Fruit fly (Drosophila melanogaster) whole organism, embryonic: Measurements from ENCODE around the gene CG15528.

Experiments used
- Bgb ChIP-seq: fragments of 200-800 bp; sonication (Bioruptor generic); IDR thresholded peaks from 2 replicates; pipeline ENCODE4 v1.3.6; 2022; ENCODE audit warnings: missing biosample characterization, missing genetic modification characterization; ENCODE audit not compliant: partially characterized antibody
- CG12659 ChIP-seq: fragments of 200-800 bp; sonication (Bioruptor generic); optimal IDR thresholded peaks from 3 replicates; lab custom pipeline; 2017; ENCODE audit warnings: mild to moderate bottlenecking, missing biosample characterization, missing genetic modification reagents, missing genetic modification characterization
- CG13287 ChIP-seq: fragments of 200-800 bp; sonication (Bioruptor generic); IDR thresholded peaks from 2 replicates; pipeline ENCODE4 v1.3.6; 2022; ENCODE audit warnings: missing biosample characterization, missing genetic modification characterization; ENCODE audit not compliant: partially characterized antibody
- CG15514 ChIP-seq: fragments of 200-800 bp; sonication (Bioruptor generic); optimal IDR thresholded peaks from 3 replicates; lab custom pipeline; 2017; ENCODE audit warnings: missing biosample characterization, missing genetic modification characterization, mild to moderate bottlenecking, moderate library complexity, missing genetic modification reagents
- CG15601 ChIP-seq: fragments of 200-800 bp; sonication (Bioruptor generic); optimal IDR thresholded peaks from 3 replicates; lab custom pipeline; 2019; ENCODE audit warnings: missing biosample characterization, mild to moderate bottlenecking, missing genetic modification characterization, moderate library complexity
- CG16813 ChIP-seq: fragments of 200-800 bp; sonication (Bioruptor generic); IDR thresholded peaks from 3 replicates; pipeline ENCODE4 v1.3.6; 2022; ENCODE audit warnings: missing biosample characterization, missing genetic modification characterization; ENCODE audit not compliant: partially characterized antibody
- CG17186 ChIP-seq: fragments of 200-800 bp; sonication (Bioruptor generic); optimal IDR thresholded peaks from 3 replicates; lab custom pipeline; 2017; ENCODE audit warnings: missing biosample characterization, missing genetic modification reagents, missing genetic modification characterization
- CG17361 ChIP-seq: fragments of 200-800 bp; sonication (Bioruptor generic); IDR thresholded peaks from 3 replicates; pipeline ENCODE4 v1.3.6; 2022; ENCODE audit warnings: missing biosample characterization, missing genetic modification characterization
- CG31365 ChIP-seq: fragments of 200-800 bp; sonication (Bioruptor generic); optimal IDR thresholded peaks from 2 replicates; lab custom pipeline; 2018; ENCODE audit warnings: missing biosample characterization, mild to moderate bottlenecking, missing genetic modification characterization
- CG3163 ChIP-seq: fragments of 200-800 bp; sonication (Bioruptor generic); optimal IDR thresholded peaks from 3 replicates; lab custom pipeline; 2016; ENCODE audit warnings: missing biosample characterization, missing genetic modification characterization
- CG4360 ChIP-seq: fragments of 200-800 bp; sonication (Bioruptor generic); IDR thresholded peaks from 2 replicates; pipeline ENCODE4 v1.3.6; 2022; ENCODE audit warnings: missing biosample characterization, missing genetic modification characterization
- CG4404 ChIP-seq: fragments of 200-800 bp; sonication (Bioruptor generic); IDR thresholded peaks from 2 replicates; pipeline ENCODE4 v1.3.6; 2022; ENCODE audit warnings: missing biosample characterization, missing genetic modification characterization
- CG6765 ChIP-seq: fragments of 200-800 bp; sonication (Bioruptor generic); optimal IDR thresholded peaks from 3 replicates; lab custom pipeline; 2017; ENCODE audit warnings: missing biosample characterization, mild to moderate bottlenecking, missing genetic modification characterization
- Dbx ChIP-seq: fragments of 200-800 bp; sonication (Bioruptor generic); IDR thresholded peaks from 3 replicates; pipeline ENCODE4 v1.3.6; 2022; ENCODE audit warnings: missing biosample characterization, missing genetic modification characterization
- Deaf1 ChIP-seq: fragments of 200-800 bp; optimal IDR thresholded peaks from 3 replicates; lab custom pipeline; 2019; ENCODE audit warnings: missing biosample characterization, mild to moderate bottlenecking, missing genetic modification characterization, moderate library complexity
- Dll ChIP-seq: fragments of 200-800 bp; sonication (Bioruptor generic); IDR thresholded peaks from 4 replicates; pipeline ENCODE4 v1.3.6; 2022; ENCODE audit warnings: missing biosample characterization, missing genetic modification characterization; ENCODE audit not compliant: partially characterized antibody
- ERR ChIP-seq: fragments of 200-800 bp; sonication (Bioruptor generic); optimal IDR thresholded peaks from 2 replicates; lab custom pipeline; 2016; ENCODE audit warnings: missing biosample characterization, missing genetic modification characterization
- Meics ChIP-seq: fragments of 200-800 bp; sonication (Bioruptor generic); optimal IDR thresholded peaks from 2 replicates; lab custom pipeline; 2017; ENCODE audit warnings: missing biosample characterization, mild to moderate bottlenecking, missing genetic modification characterization
- Myb ChIP-seq: fragments of 200-800 bp; sonication (Bioruptor generic); optimal IDR thresholded peaks from 2 replicates; lab custom pipeline; 2016; ENCODE audit warnings: missing biosample characterization, missing genetic modification characterization
- NC2β ChIP-seq: fragments of 200-800 bp; sonication (Bioruptor generic); optimal IDR thresholded peaks from 2 replicates; lab custom pipeline; 2016; ENCODE audit warnings: missing biosample characterization, missing genetic modification characterization
- Nf-YB ChIP-seq: fragments of 200-800 bp; sonication (Bioruptor generic); optimal IDR thresholded peaks from 3 replicates; lab custom pipeline; 2019; ENCODE audit warnings: missing biosample characterization, mild to moderate bottlenecking, missing genetic modification characterization, moderate library complexity
- Nf-YC ChIP-seq: fragments of 200-800 bp; optimal IDR thresholded peaks from 3 replicates; lab custom pipeline; 2019; ENCODE audit warnings: missing biosample characterization, mild to moderate bottlenecking, missing genetic modification characterization, moderate library complexity
- Optix ChIP-seq: fragments of 200-800 bp; sonication (Bioruptor generic); IDR thresholded peaks from 3 replicates; pipeline ENCODE4 v1.3.6; 2022; ENCODE audit warnings: missing biosample characterization, missing genetic modification characterization
- amos ChIP-seq: fragments of 200-800 bp; sonication (Bioruptor generic); IDR thresholded peaks from 2 replicates; pipeline ENCODE4 v1.3.6; 2022; ENCODE audit warnings: missing biosample characterization, missing genetic modification characterization; ENCODE audit not compliant: partially characterized antibody
- ato ChIP-seq: fragments of 200-800 bp; sonication (Bioruptor generic); IDR thresholded peaks from 2 replicates; pipeline ENCODE4 v1.3.6; 2022; ENCODE audit warnings: missing biosample characterization, missing genetic modification characterization; ENCODE audit not compliant: partially characterized antibody
- chinmo ChIP-seq: fragments of 200-800 bp; sonication (Bioruptor generic); IDR thresholded peaks from 4 replicates; pipeline ENCODE4 v1.3.6; 2022; ENCODE audit warnings: missing biosample characterization, missing genetic modification characterization; ENCODE audit not compliant: partially characterized antibody
- ci ChIP-seq: fragments of 200-800 bp; sonication (Bioruptor generic); IDR thresholded peaks from 3 replicates; pipeline ENCODE4 v1.3.6; 2022; ENCODE audit warnings: missing biosample characterization, missing genetic modification characterization
- dm ChIP-seq: fragments of 200-800 bp; sonication (Bioruptor generic); optimal IDR thresholded peaks from 3 replicates; lab custom pipeline; 2016; ENCODE audit warnings: missing biosample characterization, missing genetic modification characterization
- fd3F ChIP-seq: fragments of 200-800 bp; sonication (Bioruptor generic); optimal IDR thresholded peaks from 2 replicates; lab custom pipeline; 2018; ENCODE audit warnings: missing biosample characterization, mild to moderate bottlenecking, missing genetic modification characterization, moderate library complexity
- gcm ChIP-seq: fragments of 200-800 bp; sonication (Bioruptor generic); optimal IDR thresholded peaks from 2 replicates; lab custom pipeline; 2019; ENCODE audit warnings: missing biosample characterization, mild to moderate bottlenecking, missing genetic modification characterization, moderate library complexity
- hbn ChIP-seq: fragments of 200-800 bp; sonication (Bioruptor generic); IDR thresholded peaks from 2 replicates; pipeline ENCODE4 v1.3.6; 2022; ENCODE audit warnings: missing biosample characterization, missing genetic modification characterization; ENCODE audit not compliant: partially characterized antibody
- pfk ChIP-seq: fragments of 200-800 bp; sonication (Bioruptor generic); optimal IDR thresholded peaks from 2 replicates; lab custom pipeline; 2018; ENCODE audit warnings: missing biosample characterization, mild to moderate bottlenecking, missing genetic modification characterization, moderate library complexity
- pros ChIP-seq: fragments of 200-800 bp; sonication (Bioruptor generic); optimal IDR thresholded peaks from 3 replicates; lab custom pipeline; 2019; ENCODE audit warnings: missing biosample characterization, mild to moderate bottlenecking, missing genetic modification characterization, moderate library complexity
- sd ChIP-seq: fragments of 200-800 bp; sonication (Bioruptor generic); optimal IDR thresholded peaks from 3 replicates; lab custom pipeline; 2018; ENCODE audit warnings: missing biosample characterization, mild to moderate bottlenecking, missing genetic modification characterization, moderate library complexity
- seq ChIP-seq: fragments of 200-800 bp; sonication (Bioruptor generic); IDR thresholded peaks from 2 replicates; pipeline ENCODE4 v1.3.6; 2022; ENCODE audit warnings: missing biosample characterization, missing genetic modification characterization
- sna ChIP-seq: fragments of 200-800 bp; sonication (Bioruptor generic); IDR thresholded peaks from 2 replicates; pipeline ENCODE4 v1.3.6; 2022; ENCODE audit warnings: missing biosample characterization, missing genetic modification characterization; ENCODE audit not compliant: partially characterized antibody
- vvl ChIP-seq: fragments of 200-800 bp; sonication (Bioruptor generic); IDR thresholded peaks from 2 replicates; pipeline ENCODE4 v1.3.6; 2022; ENCODE audit warnings: missing biosample characterization, missing genetic modification characterization

CG15528 gene

dm6 chr3R:30036609-30037008 is 15.3 kb downstream of the CG15528 start, which contains the start of gene ZIPIC (continued):
- TF ChIP-seq amos (GFP tag; lab: Robert Waterston, UW) (peak; percentile 61; the same call in 1 of the 2 replicates), Myb (GFP tag; lab: Kevin White, UChicago) (peak; percentile 84), CG15601 (tag; lab: Kevin White, UChicago) (peak; percentile 16), CG15514 (GFP tag; lab: Kevin White, UChicago) (peak; percentile 99), dm (GFP tag; lab: Kevin White, UChicago) (no peak), CG17186 (peak; percentile 23), CG6765 (GFP tag; lab: Kevin White, UChicago) (no peak), CG17361 (GFP tag; lab: Robert Waterston, UW) (no peak), ERR (GFP tag; lab: Kevin White, UChicago) (no peak), CG13287 (GFP tag; lab: Robert Waterston, UW) (peak; percentile 74), NC2β (no peak), ci (GFP tag; lab: Robert Waterston, UW) (0 out of 3 replicates have a peak, but pooled peaks have one; percentile 6), CG12659 (GFP tag; lab: Kevin White, UChicago) (no peak), Optix (GFP tag; lab: Robert Waterston, UW) (no peak), fd3F (GFP tag; lab: Kevin White, UChicago) (no peak), hbn (GFP tag; lab: Robert Waterston, UW) (peak; percentile 55; the same call in 1 of the 2 replicates), ato (GFP tag; lab: Robert Waterston, UW) (no peak; the same call in 1 of the 2 replicates), Meics (GFP tag; lab: Kevin White, UChicago) (no peak), Dll (GFP tag; lab: Robert Waterston, UW) (peak; percentile 53; the same call in 1 of the 4 replicates), Dbx (GFP tag; lab: Robert Waterston, UW) (no peak), chinmo (GFP tag; lab: Robert Waterston, UW) (peak; percentile 44; the same call in 1 of the 4 replicates), CG4404 (GFP tag; lab: Robert Waterston, UW) (no peak)
- TF ChIP-seq, all 482 proteins: peak for 44

- TF ChIP-seq gcm (peak; percentile 92), sd (tag; lab: Kevin White, UChicago) (no peak)
- TF ChIP-seq, all 482 proteins: peak for 1
Observed at dm6 chr3R:30032281-30032680, 19.6 kb downstream of the CG15528 start.

dm6 chr3R:30030061-30030460 is 21.9 kb downstream of the CG15528 start:
- TF ChIP-seq CG4360 (GFP tag; lab: Robert Waterston, UW) (no peak), seq (GFP tag; lab: Robert Waterston, UW) (peak; percentile 59; the same call in 1 of the 2 replicates), pros (GFP tag; lab: Kevin White, UChicago) (peak; percentile 77), Bgb (GFP tag; lab: Robert Waterston, UW) (0 out of 2 replicates have a peak, but pooled peaks have one; percentile 25), CG16813 (no peak), CG31365 (tag; lab: Kevin White, UChicago) (no peak), Nf-YB (peak; percentile 96), Nf-YC (tag; lab: Kevin White, UChicago) (peak; percentile 96)

- TF ChIP-seq vvl (0 out of 2 replicates have a peak, but pooled peaks have one; percentile 8), Deaf1 (tag; lab: Kevin White, UChicago) (no peak), pfk (GFP tag; lab: Kevin White, UChicago) (no peak), sna (no peak), CG3163 (GFP tag; lab: Kevin White, UChicago) (no peak), CG15601 (tag; lab: Kevin White, UChicago) (peak; percentile 97)
Observed at dm6 chr3R:30023445-30023844, 28.5 kb downstream of the CG15528 start.
